Worm (Caenorhabditis elegans): ENCODE results near the gene ugt-8.

ce11 chrV:4879251-4879650, 24.5 kb upstream of the ugt-8 start, which contains the start of gene T19H12.15:
- TF ChIP-seq ztf-23 (GFP tag; IDR thresholded peaks at IDR 0.05) (no peak), ztf-29 (GFP tag; IDR thresholded peaks at IDR 0.05) (no peak), klf-2 (GFP tag; conservative IDR thresholded peaks at IDR 0.05) (no peak), flt-1 (GFP tag; IDR thresholded peaks at IDR 0.05) (no peak), cog-1 (tag; optimal IDR thresholded peaks at IDR 0.05) (no peak)
